Fruit fly (Drosophila melanogaster): Measurements from ENCODE around the gene CG9727.

The CG9727 gene

dm6 chr3R:6457055-6457391, 547 bp upstream of the CG9727 start, which contains the start of gene Zif (continued):
- no peak for TF ChIP-seq Optix (GFP tag; IDR thresholded peaks at IDR 0.05)
- TF ChIP-seq Doc2 (GFP tag; IDR thresholded peaks at IDR 0.05): no peak
- no peak for TF ChIP-seq CG7963 (GFP tag; IDR thresholded peaks at IDR 0.05; ENCODE audit: partially characterized antibody)
- peak; percentile 99 for TF ChIP-seq phol (tag; optimal IDR thresholded peaks at IDR 0.05)
- TF ChIP-seq Six4 (GFP tag; optimal IDR thresholded peaks at IDR 0.05): no peak
- peak; percentile 91 for TF ChIP-seq CG7928 (GFP tag; optimal IDR thresholded peaks at IDR 0.05)
- TF ChIP-seq CG15011 (GFP tag; optimal IDR thresholded peaks at IDR 0.05): no peak
- TF ChIP-seq CG15514 (GFP tag; optimal IDR thresholded peaks at IDR 0.05): peak; percentile 98
- TF ChIP-seq CG7786 (GFP tag; optimal IDR thresholded peaks at IDR 0.05): peak; percentile 54
- peak; percentile 31 for TF ChIP-seq tx (GFP tag; optimal IDR thresholded peaks at IDR 0.05)
- no peak for TF ChIP-seq odd (GFP tag; optimal IDR thresholded peaks at IDR 0.05)
- no peak for TF ChIP-seq Sox102F (GFP tag; optimal IDR thresholded peaks at IDR 0.05)
- no peak for TF ChIP-seq Tbp (GFP tag; optimal IDR thresholded peaks at IDR 0.05)
- TF ChIP-seq CG12744 (GFP tag; optimal IDR thresholded peaks at IDR 0.05): no peak
- TF ChIP-seq chif (GFP tag; optimal IDR thresholded peaks at IDR 0.05): peak; percentile 9 to 24
- no peak for TF ChIP-seq Vsx1 (GFP tag; optimal IDR thresholded peaks at IDR 0.05)
- no peak for TF ChIP-seq ase (GFP tag; IDR thresholded peaks at IDR 0.05)
- no peak for TF ChIP-seq CG3407 (GFP tag; optimal IDR thresholded peaks at IDR 0.05)
- 0 out of 2 replicates have a peak, but pooled peaks have one; percentile 20 for TF ChIP-seq HLH3B (GFP tag; IDR thresholded peaks at IDR 0.05)
- TF ChIP-seq danr (GFP tag; IDR thresholded peaks at IDR 0.05): no peak
- peak; percentile 24; the same call in 1 of the 2 replicates for TF ChIP-seq ssp (GFP tag; IDR thresholded peaks at IDR 0.05)
- peak; percentile 45; the same call in 1 of the 2 replicates for TF ChIP-seq CG4404 (GFP tag; IDR thresholded peaks at IDR 0.05)
- peak; percentile 21 for TF ChIP-seq CG17829 (tag; optimal IDR thresholded peaks at IDR 0.05)
- TF ChIP-seq CG9215 (GFP tag; IDR thresholded peaks at IDR 0.05): peak; percentile 28; the same call in 1 of the 2 replicates
- no peak for TF ChIP-seq CG3838 (GFP tag; optimal IDR thresholded peaks at IDR 0.05)
- no peak for TF ChIP-seq crc (GFP tag; optimal IDR thresholded peaks at IDR 0.05)
- TF ChIP-seq CG6689 (GFP tag; IDR thresholded peaks at IDR 0.05): no peak
- TF ChIP-seq Nf-YB (GFP tag; optimal IDR thresholded peaks at IDR 0.05): no peak
- TF ChIP-seq chinmo (GFP tag; IDR thresholded peaks at IDR 0.05; ENCODE audit: partially characterized antibody): no peak
- no peak for TF ChIP-seq CG31365 (tag; optimal IDR thresholded peaks at IDR 0.05)
- TF ChIP-seq mirr (GFP tag; optimal IDR thresholded peaks at IDR 0.05): no peak
- no peak for TF ChIP-seq CG2116 (GFP tag; optimal IDR thresholded peaks at IDR 0.05)
- peak; percentile 86 for TF ChIP-seq MESR4 (GFP tag; optimal IDR thresholded peaks at IDR 0.05)
- TF ChIP-seq Ravus (GFP tag; IDR thresholded peaks at IDR 0.05): no peak
- no peak for TF ChIP-seq CG17912 (GFP tag; optimal IDR thresholded peaks at IDR 0.05)
- TF ChIP-seq nmo (GFP tag; optimal IDR thresholded peaks at IDR 0.05): peak; percentile 30
- no peak for TF ChIP-seq CG12104 (GFP tag; optimal IDR thresholded peaks at IDR 0.05)
- no peak for TF ChIP-seq CG12236 (GFP tag; optimal IDR thresholded peaks at IDR 0.05)
- TF ChIP-seq pzg (GFP tag; optimal IDR thresholded peaks at IDR 0.05): peak; percentile 65
- peak; percentile 64 for TF ChIP-seq CG3847 (GFP tag; IDR thresholded peaks at IDR 0.05)
- TF ChIP-seq CG10267 (tag; optimal IDR thresholded peaks at IDR 0.05): peak; percentile 97
- peak; percentile 69 for TF ChIP-seq Myb (GFP tag; optimal IDR thresholded peaks at IDR 0.05)
- TF ChIP-seq CG15073 (GFP tag; optimal IDR thresholded peaks at IDR 0.05): no peak
- no peak for TF ChIP-seq CG6813 (GFP tag; optimal IDR thresholded peaks at IDR 0.05)
- TF ChIP-seq unpg (GFP tag; optimal IDR thresholded peaks at IDR 0.05): no peak
- no peak for TF ChIP-seq ab (GFP tag; optimal IDR thresholded peaks at IDR 0.05)
- TF ChIP-seq sna (GFP tag; IDR thresholded peaks at IDR 0.05; ENCODE audit: partially characterized antibody): no peak
- no peak for TF ChIP-seq exex (tag; optimal IDR thresholded peaks at IDR 0.05)
- TF ChIP-seq CG15696 (tag; optimal IDR thresholded peaks at IDR 0.05): no peak
- TF ChIP-seq Bdp1 (GFP tag; optimal IDR thresholded peaks at IDR 0.05): peak; percentile 35
- peak; percentile 39 to 44 for TF ChIP-seq dpn (GFP tag; optimal IDR thresholded peaks at IDR 0.05)

Data from whole organism, embryonic.